Worm (Caenorhabditis elegans): ENCODE data around the gene Y56A3A.16.

- TF ChIP-seq med-1 (GFP tag; optimal IDR thresholded peaks at IDR 0.05; ENCODE audit: insufficient read depth) (no peak), flt-1 (GFP tag; IDR thresholded peaks at IDR 0.05) (peak; percentile 72; the same call in 1 of the 2 replicates), cog-1 (tag; optimal IDR thresholded peaks at IDR 0.05) (no peak), klf-2 (GFP tag; conservative IDR thresholded peaks at IDR 0.05) (no peak), ref-1 (GFP tag; conservative IDR thresholded peaks at IDR 0.05) (no peak), ztf-23 (GFP tag; IDR thresholded peaks at IDR 0.05) (no peak)
Measured at ce11 chrIII:11918247-11918769, 4.2 kb upstream of the Y56A3A.16 start, which contains the start of gene znf-593.

Measured in whole organism, midembryonic.